Worm (Caenorhabditis elegans) whole organism, L3 larva: ENCODE results near the gene srh-199.

Source experiments
- daf-12 ChIP-seq: fragments of 150-350 bp; optimal IDR thresholded peaks from 2 replicates; lab custom pipeline; 2014; ENCODE audit warnings: missing biosample characterization, missing genetic modification reagents, missing genetic modification characterization
- elt-3 ChIP-seq, 3 experiments: fragments of 150-350 bp in 1 of 3; sonication (generic microtip) in 2 of 3; optimal IDR thresholded peaks; 2 replicates in 2 of 3; 4 replicates in 1 of 3; lab custom pipeline; 2014 to 2017; ENCODE audit warnings: missing biosample characterization in 3 of 3, missing genetic modification characterization in 3 of 3
- fos-1 ChIP-seq: fragments of 150-350 bp; optimal IDR thresholded peaks from 2 replicates; lab custom pipeline; 2014; ENCODE audit warnings: missing biosample characterization, missing genetic modification characterization
- mdl-1 ChIP-seq: fragments of 150-350 bp; optimal IDR thresholded peaks from 2 replicates; lab custom pipeline; 2014; ENCODE audit warnings: missing biosample characterization, missing genetic modification characterization
- nhr-12 ChIP-seq: fragments of 150-350 bp; optimal IDR thresholded peaks from 2 replicates; lab custom pipeline; 2014; ENCODE audit warnings: missing biosample characterization, missing genetic modification characterization
- snpc-4 ChIP-seq: fragments of 150-350 bp; optimal IDR thresholded peaks from 2 replicates; lab custom pipeline; 2014; ENCODE audit warnings: missing biosample characterization, missing genetic modification characterization
- ztf-11 ChIP-seq: fragments of 150-350 bp; optimal IDR thresholded peaks from 2 replicates; lab custom pipeline; 2014; ENCODE audit warnings: missing biosample characterization, missing genetic modification characterization

ce11 chrV:1721966-1722365 is 29.4 kb downstream of the srh-199 start, which contains the start of gene srw-101:
- TF ChIP-seq ztf-11 (tag; lab: Kevin White, UChicago) (no peak), elt-3 (tag; optimal IDR thresholded peaks at IDR 0.05; lab: Kevin White, UChicago) (no peak), daf-12 (no peak), nhr-12 (tag; lab: Kevin White, UChicago) (no peak), fos-1 (no peak), snpc-4 (tag; lab: Kevin White, UChicago) (no peak), mdl-1 (no peak)
